Worm (Caenorhabditis elegans): Measurements from ENCODE around the gene F41H10.2.

DNA sequence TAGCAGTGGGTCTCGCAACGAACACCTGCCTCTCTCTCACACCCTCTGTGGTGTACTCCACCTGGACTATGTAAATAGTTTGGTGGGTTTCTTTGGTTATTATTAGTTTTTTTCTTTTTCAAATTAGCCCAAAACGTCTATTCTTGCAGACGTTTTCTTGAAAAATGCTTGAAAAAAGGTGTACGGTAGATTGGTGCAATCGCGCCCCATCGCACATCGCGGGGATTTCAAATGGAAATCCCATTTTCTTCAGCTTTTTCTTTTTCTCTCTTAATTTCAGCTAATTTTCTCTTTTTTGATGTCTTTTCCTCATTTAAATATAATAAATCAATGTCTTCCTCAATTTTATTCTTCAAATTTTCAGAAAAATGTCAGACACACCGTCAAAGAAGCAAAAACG is 27.3 kb upstream of the F41H10.2 start, which contains the start of gene Y4C6B.1:
- no peak for TF ChIP-seq ztf-11 (tag; optimal IDR thresholded peaks at IDR 0.05)
- TF ChIP-seq ceh-9 (tag; optimal IDR thresholded peaks at IDR 0.05): no peak
- TF ChIP-seq snpc-4 (tag; optimal IDR thresholded peaks at IDR 0.05): no peak
- TF ChIP-seq ceh-16 (tag; optimal IDR thresholded peaks at IDR 0.05): no peak
- no peak for TF ChIP-seq lin-39 (tag; optimal IDR thresholded peaks at IDR 0.05)
- no peak for TF ChIP-seq lsy-12 (tag; optimal IDR thresholded peaks at IDR 0.05)
- TF ChIP-seq nhr-12 (tag; optimal IDR thresholded peaks at IDR 0.05): no peak
- TF ChIP-seq pha-4 (tag; optimal IDR thresholded peaks at IDR 0.05): no peak
- no peak for TF ChIP-seq ztf-4 (tag; optimal IDR thresholded peaks at IDR 0.05)
- TF ChIP-seq ama-1 (optimal IDR thresholded peaks at IDR 0.05): no peak
- TF ChIP-seq R02D3.7 (tag; optimal IDR thresholded peaks at IDR 0.05): no peak
- TF ChIP-seq mdl-1 (tag; optimal IDR thresholded peaks at IDR 0.05): no peak
